Worm (Caenorhabditis elegans): ENCODE measurements around the gene cdkr-3.

Gene cdkr-3

DNA sequence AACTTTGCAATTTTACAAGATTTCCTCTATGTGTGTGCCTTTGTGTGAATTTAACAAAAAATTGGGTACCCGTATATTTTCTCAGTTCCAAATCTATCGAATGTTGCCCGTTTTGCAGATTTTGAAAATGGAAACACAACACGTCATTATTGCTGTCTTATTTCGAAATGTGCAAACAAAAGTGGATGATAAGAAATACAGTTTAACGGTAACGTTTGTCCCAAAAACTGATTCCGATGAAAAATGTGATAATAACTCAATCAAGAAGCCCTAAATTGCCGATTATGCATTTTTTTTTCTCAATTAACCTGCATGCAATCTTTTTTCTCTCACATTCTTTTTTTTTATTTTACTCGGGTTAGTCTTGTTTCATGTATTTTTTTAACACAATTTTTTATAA is 44.6 kb upstream of the cdkr-3 start (continued):
- TF ChIP-seq spr-3 (GFP tag; optimal IDR thresholded peaks at IDR 0.05): no peak
- peak; percentile 91 for TF ChIP-seq pqm-1 (tag; optimal IDR thresholded peaks at IDR 0.05)
- TF ChIP-seq mep-1 (tag; optimal IDR thresholded peaks at IDR 0.05): no peak
- TF ChIP-seq mes-2 (tag; optimal IDR thresholded peaks at IDR 0.05; ENCODE audit: poor library complexity, severe bottlenecking): peak; percentile 1
- no peak for TF ChIP-seq skn-1 (tag; optimal IDR thresholded peaks at IDR 0.05)

DNA sequence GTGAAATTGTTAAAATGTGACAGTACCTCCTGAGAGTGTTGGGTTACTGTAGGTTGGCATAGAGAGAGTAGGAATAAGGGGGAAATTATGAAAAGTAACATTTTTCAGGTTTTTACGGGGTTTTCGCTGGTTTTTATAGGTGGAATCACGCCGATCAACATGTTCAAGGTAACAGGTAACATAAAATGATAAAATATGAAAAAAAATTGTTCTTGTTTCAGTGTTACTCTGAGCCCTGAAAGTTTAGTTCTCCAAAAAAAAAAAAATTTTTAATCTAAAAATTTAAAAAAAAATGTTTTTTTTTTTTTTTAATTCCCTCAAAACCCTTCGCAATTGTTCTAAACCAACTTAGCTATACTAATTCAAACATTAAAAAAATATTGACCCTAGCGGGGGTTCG is 36.2 kb upstream of the cdkr-3 start, which contains the start of gene Y113G7B.15:
Gene Y113G7B.15, minus strand, starts transcription at position 101 of the 400 bp plus-strand sequence.
- TF ChIP-seq vab-7 (GFP tag; IDR thresholded peaks at IDR 0.05) (no peak), ceh-44 (GFP tag; IDR thresholded peaks at IDR 0.05) (no peak), dmd-9 (GFP tag; IDR thresholded peaks at IDR 0.05) (no peak), fos-1 (tag; optimal IDR thresholded peaks at IDR 0.05) (no peak), egl-27 (tag; optimal IDR thresholded peaks at IDR 0.05) (no peak), D1046.2 (GFP tag; IDR thresholded peaks at IDR 0.05) (no peak), lin-38 (GFP tag; IDR thresholded peaks at IDR 0.05) (no peak), mdl-1 (tag; optimal IDR thresholded peaks at IDR 0.05) (no peak), cey-2 (tag; optimal IDR thresholded peaks at IDR 0.05; ENCODE audit: borderline replicate concordance, insufficient read depth) (no peak), spr-3 (GFP tag; optimal IDR thresholded peaks at IDR 0.05) (no peak), ZK546.5 (tag; optimal IDR thresholded peaks at IDR 0.05) (no peak), nhr-10 (tag; optimal IDR thresholded peaks at IDR 0.05) (no peak), mxl-2 (GFP tag; conservative IDR thresholded peaks at IDR 0.05) (no peak), hlh-30 (tag; optimal IDR thresholded peaks at IDR 0.05; ENCODE audit: insufficient read depth) (no peak), spr-1 (tag; optimal IDR thresholded peaks at IDR 0.05) (no peak), F37D6.2 (tag; optimal IDR thresholded peaks at IDR 0.05) (no peak)

DNA sequence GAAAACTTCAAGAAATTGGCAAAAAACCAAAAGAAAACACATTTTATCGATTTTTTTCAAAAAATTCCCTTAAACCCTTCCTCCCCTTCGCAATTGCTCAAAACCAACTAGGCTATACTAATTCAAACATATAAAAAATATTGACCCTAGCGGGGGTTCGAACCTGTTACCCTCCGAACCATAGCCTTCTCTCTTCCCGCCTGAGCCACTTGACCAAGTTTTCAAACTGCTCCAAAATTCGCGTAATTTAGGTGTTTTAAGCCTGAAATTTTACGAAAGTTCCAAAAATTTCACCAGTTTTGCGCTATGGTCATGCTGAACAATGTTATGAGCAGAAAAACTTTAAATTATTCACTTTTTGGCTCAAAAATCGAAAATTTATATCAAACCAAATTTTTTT is 35.5 kb upstream of the cdkr-3 start:
- TF ChIP-seq daf-12 (tag; optimal IDR thresholded peaks at IDR 0.05) (no peak), saeg-2 (GFP tag; IDR thresholded peaks at IDR 0.05) (no peak), php-3 (GFP tag; IDR thresholded peaks at IDR 0.05) (0 out of 2 replicates have a peak, but pooled peaks have one; percentile 30), F26F4.8 (GFP tag; conservative IDR thresholded peaks at IDR 0.05) (0 out of 2 replicates have a peak, but pooled peaks have one; percentile 15), lin-1 (GFP tag; IDR thresholded peaks at IDR 0.05) (0 out of 2 replicates have a peak, but pooled peaks have one; percentile 34), dmd-6 (GFP tag; IDR thresholded peaks at IDR 0.05) (no peak), T20F7.1 (GFP tag; optimal IDR thresholded peaks at IDR 0.05) (no peak), gei-8 (GFP tag; optimal IDR thresholded peaks at IDR 0.05) (no peak), lin-13 (GFP tag; optimal IDR thresholded peaks at IDR 0.05) (no peak), nhr-25 (tag; optimal IDR thresholded peaks at IDR 0.05; ENCODE audit: borderline replicate concordance, insufficient read depth) (no peak), cey-2 (tag; optimal IDR thresholded peaks at IDR 0.05; ENCODE audit: borderline replicate concordance, insufficient read depth) (no peak), set-16 (GFP tag; IDR thresholded peaks at IDR 0.05) (no peak), arid-1 (GFP tag; conservative IDR thresholded peaks at IDR 0.05) (0 out of 2 replicates have a peak, but pooled peaks have one; percentile 25), ceh-32 (tag; optimal IDR thresholded peaks at IDR 0.05; ENCODE audit: poor library complexity) (no peak), skn-1 (tag; optimal IDR thresholded peaks at IDR 0.05) (no peak), daf-19 (GFP tag; conservative IDR thresholded peaks at IDR 0.05) (no peak), ztf-11 (tag; optimal IDR thresholded peaks at IDR 0.05) (no peak), snpc-1.2 (GFP tag; IDR thresholded peaks at IDR 0.05) (no peak), F44E2.7 (GFP tag; IDR thresholded peaks at IDR 0.05) (peak; percentile 72; the same call in 1 of the 2 replicates)

Data from whole organism, L4 larva.